Worm (Caenorhabditis elegans): ENCODE measurements around the gene bcat-1.
A peak's percentile ranks its signal among the peaks of the same experiment; 100 is the strongest.

bcat-1 gene

DNA sequence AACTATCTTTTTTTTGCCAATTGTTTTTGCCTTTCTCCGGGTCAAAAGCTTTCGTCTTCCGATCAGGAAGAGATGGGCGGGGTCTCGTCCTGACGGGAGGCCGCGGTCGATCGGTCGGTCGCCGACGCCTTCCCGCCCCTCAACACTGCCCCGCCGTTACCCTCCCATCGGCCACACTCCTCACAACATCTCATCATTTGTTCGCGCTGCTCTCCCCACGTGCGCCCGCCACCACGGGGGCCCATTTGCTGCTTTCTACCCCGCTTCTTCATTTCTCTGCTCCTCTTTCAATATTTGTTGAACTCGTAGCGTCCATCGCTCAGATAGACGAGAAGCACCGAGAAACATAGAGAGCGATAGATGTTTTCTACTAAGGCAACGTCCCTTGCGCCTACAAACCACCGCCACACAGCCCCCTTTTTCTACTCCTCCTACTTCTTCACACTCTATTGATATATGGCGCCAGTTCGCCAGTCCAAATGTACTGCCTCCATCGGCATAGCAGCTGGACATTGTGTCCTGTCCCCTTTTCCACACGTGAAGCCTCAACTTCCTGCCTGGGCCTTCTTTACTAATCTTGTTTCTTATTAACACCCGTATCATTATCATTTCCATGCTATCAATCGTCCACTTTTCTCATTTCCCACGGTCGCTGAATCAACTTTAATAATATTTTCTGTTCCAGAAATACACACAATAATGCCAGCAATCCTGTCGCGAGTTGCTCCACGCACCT, at the start of gene bcat-1:
Gene bcat-1, plus strand, starts transcription at position 686 of the 736 bp plus-strand sequence.
- TF ChIP-seq nhr-237 (tag; optimal IDR thresholded peaks at IDR 0.05) (no peak), efl-1 (optimal IDR thresholded peaks at IDR 0.05) (peak; percentile 17 to 35), efl-1 (GFP tag; optimal IDR thresholded peaks at IDR 0.05 in 1 of 2) (no peak), lin-35 (GFP tag; optimal IDR thresholded peaks at IDR 0.05) (peak in 1 of 2 experiments; percentile 21), egl-13 (tag; optimal IDR thresholded peaks at IDR 0.05) (peak; percentile 62), hpl-2 (GFP tag; optimal IDR thresholded peaks at IDR 0.05) (no peak), fkh-10 (GFP tag; optimal IDR thresholded peaks at IDR 0.05) (peak; percentile 38), aha-1 (tag; optimal IDR thresholded peaks at IDR 0.05) (no peak), zip-4 (GFP tag; optimal IDR thresholded peaks at IDR 0.05) (peak; percentile 35), rnt-1 (tag; optimal IDR thresholded peaks at IDR 0.05) (peak; percentile 83), hlh-4 (tag; optimal IDR thresholded peaks at IDR 0.05) (no peak), nhr-19 (GFP tag; conservative IDR thresholded peaks at IDR 0.05) (peak; percentile 75), mef-2 (tag; optimal IDR thresholded peaks at IDR 0.05) (peak; percentile 55), nhr-85 (tag) (peak; percentile 31), nhr-71 (tag; optimal IDR thresholded peaks at IDR 0.05) (peak; percentile 90), C04F5.9 (tag; optimal IDR thresholded peaks at IDR 0.05) (no peak), mep-1 (tag; optimal IDR thresholded peaks at IDR 0.05) (peak; percentile 33), ceh-8 (GFP tag; optimal IDR thresholded peaks at IDR 0.05) (peak; percentile 42), C16A3.4 (tag; optimal IDR thresholded peaks at IDR 0.05) (no peak), lin-15B (tag; optimal IDR thresholded peaks at IDR 0.05) (no peak), unc-86 (tag; optimal IDR thresholded peaks at IDR 0.05) (peak; percentile 58), lin-39 (tag; optimal IDR thresholded peaks at IDR 0.05) (no peak), sox-4 (tag; optimal IDR thresholded peaks at IDR 0.05) (peak; percentile 25), sup-37 (GFP tag; optimal IDR thresholded peaks at IDR 0.05) (peak; percentile 52), isw-1 (GFP tag; IDR thresholded peaks at IDR 0.05) (peak; percentile 14; the same call in 1 of the 2 replicates), egl-27 (tag; optimal IDR thresholded peaks at IDR 0.05) (no peak), ztf-11 (tag; optimal IDR thresholded peaks at IDR 0.05) (peak in 1 of 2 experiments; percentile 55), jun-1 (tag; optimal IDR thresholded peaks at IDR 0.05) (peak; percentile 56), mab-9 (GFP tag; IDR thresholded peaks at IDR 0.05) (0 out of 2 replicates have a peak, but pooled peaks have one; percentile 6), nhr-47 (tag; optimal IDR thresholded peaks at IDR 0.05) (peak; percentile 77), sptf-1 (tag; optimal IDR thresholded peaks at IDR 0.05) (no peak), hlh-17 (GFP tag; optimal IDR thresholded peaks at IDR 0.05; ENCODE audit: borderline replicate concordance) (no peak), fkh-8 (tag; optimal IDR thresholded peaks at IDR 0.05) (peak; percentile 89), ceh-82 (tag; optimal IDR thresholded peaks at IDR 0.05) (peak; percentile 9 to 62 (median 61)), snu-23 (GFP tag; optimal IDR thresholded peaks at IDR 0.05) (peak; percentile 68), irx-1 (tag; optimal IDR thresholded peaks at IDR 0.05) (peak; percentile 33), aly-2 (tag; optimal IDR thresholded peaks at IDR 0.05) (no peak), skn-1 (tag; optimal IDR thresholded peaks at IDR 0.05) (peak; percentile 62), nhr-90 (tag; optimal IDR thresholded peaks at IDR 0.05; ENCODE audit: poor library complexity) (peak; percentile 40), pax-3 (tag; optimal IDR thresholded peaks at IDR 0.05) (peak; percentile 55), nhr-77 (tag; optimal IDR thresholded peaks at IDR 0.05) (peak; percentile 46), fkh-4 (tag; optimal IDR thresholded peaks at IDR 0.05; ENCODE audit: borderline replicate concordance) (no peak), swsn-7 (tag; optimal IDR thresholded peaks at IDR 0.05) (peak; percentile 68), ztf-4 (tag; optimal IDR thresholded peaks at IDR 0.05) (peak; percentile 20), nhr-84 (tag; optimal IDR thresholded peaks at IDR 0.05) (no peak), ceh-88 (GFP tag; IDR thresholded peaks at IDR 0.05) (no peak; the same call in 1 of the 2 replicates), unc-98 (GFP tag; IDR thresholded peaks at IDR 0.05) (no peak), lir-3 (tag; optimal IDR thresholded peaks at IDR 0.05; ENCODE audit: poor library complexity) (peak; percentile 54), lin-14 (GFP tag; optimal IDR thresholded peaks at IDR 0.05) (peak; percentile 95), elt-2 (tag; optimal IDR thresholded peaks at IDR 0.05) (peak; percentile 56), ama-1 (optimal IDR thresholded peaks at IDR 0.05) (peak; percentile 0), tbx-2 (tag; optimal IDR thresholded peaks at IDR 0.05) (peak; percentile 77)

All from whole organism, L1 larva.